Worm (Caenorhabditis elegans): Measurements from ENCODE around the gene R11D1.12.

The R11D1.12 gene

DNA sequence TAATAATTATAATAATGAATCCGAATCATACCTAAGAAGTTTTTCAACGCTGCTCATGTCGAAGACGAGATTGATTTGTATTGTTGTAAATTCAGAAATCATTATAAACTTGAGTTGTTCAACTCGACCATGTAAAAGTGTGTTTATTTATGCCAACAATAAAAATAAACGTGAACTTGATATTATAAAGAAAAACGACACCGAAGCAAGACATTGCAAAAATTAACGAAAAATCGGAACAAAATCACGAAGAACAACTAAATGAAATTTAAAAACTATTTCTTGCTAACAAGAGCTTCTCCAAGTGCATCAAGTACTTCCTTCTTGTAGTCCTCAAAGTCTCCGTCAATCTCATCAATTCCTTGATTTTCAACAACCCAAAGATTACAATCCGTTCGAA is 35.1 kb upstream of the R11D1.12 start, which contains the start of gene F18E2.15:
Gene F18E2.15, minus strand, starts transcription at position 101 of the 400 bp plus-strand sequence.
- TF ChIP-seq nhr-6 (tag; optimal IDR thresholded peaks at IDR 0.05) (no peak), snpc-4 (tag; optimal IDR thresholded peaks at IDR 0.05) (no peak), lin-13 (GFP tag; optimal IDR thresholded peaks at IDR 0.05) (no peak), nhr-237 (tag; optimal IDR thresholded peaks at IDR 0.05) (no peak), unc-55 (GFP tag; optimal IDR thresholded peaks at IDR 0.05) (no peak), ztf-11 (tag; optimal IDR thresholded peaks at IDR 0.05) (no peak), sem-4 (tag; optimal IDR thresholded peaks at IDR 0.05) (no peak), ama-1 (optimal IDR thresholded peaks at IDR 0.05) (no peak)

DNA sequence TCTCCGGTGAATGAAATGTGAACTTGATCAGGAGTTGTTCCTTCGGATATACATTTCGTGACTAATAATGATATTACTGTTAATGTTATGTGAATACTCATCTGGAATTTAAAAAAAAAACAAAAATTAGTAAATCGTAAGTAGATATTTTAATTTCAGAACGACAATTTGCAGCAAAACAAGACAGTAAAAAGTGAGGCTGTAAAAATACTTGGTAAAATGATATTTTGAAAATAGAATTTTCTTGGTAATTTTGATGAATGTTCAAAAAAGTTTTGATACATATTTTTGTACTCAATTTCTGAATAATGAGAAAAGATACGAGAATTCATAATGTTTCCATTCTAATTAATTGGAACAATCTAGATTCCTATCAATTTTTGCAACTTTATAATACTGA is 33.9 kb upstream of the R11D1.12 start, which contains the start of gene papl-1:
Gene papl-1, minus strand, starts transcription at position 101 of the 400 bp plus-strand sequence.
- no peak for TF ChIP-seq mdl-1 (tag; optimal IDR thresholded peaks at IDR 0.05)
- no peak for TF ChIP-seq sem-4 (tag; optimal IDR thresholded peaks at IDR 0.05)
- no peak for TF ChIP-seq skn-1 (tag; optimal IDR thresholded peaks at IDR 0.05)
- TF ChIP-seq F13H6.1 (tag; optimal IDR thresholded peaks at IDR 0.05) = no peak
- TF ChIP-seq nhr-21 (tag; optimal IDR thresholded peaks at IDR 0.05) = no peak
- no peak for TF ChIP-seq lin-11 (tag; optimal IDR thresholded peaks at IDR 0.05)
- TF ChIP-seq nhr-6 (tag; optimal IDR thresholded peaks at IDR 0.05) = no peak
- no peak for TF ChIP-seq nhr-129 (tag; optimal IDR thresholded peaks at IDR 0.05)
- no peak for TF ChIP-seq nhr-10 (tag; optimal IDR thresholded peaks at IDR 0.05)
- TF ChIP-seq elt-1 (tag; optimal IDR thresholded peaks at IDR 0.05) = no peak

DNA sequence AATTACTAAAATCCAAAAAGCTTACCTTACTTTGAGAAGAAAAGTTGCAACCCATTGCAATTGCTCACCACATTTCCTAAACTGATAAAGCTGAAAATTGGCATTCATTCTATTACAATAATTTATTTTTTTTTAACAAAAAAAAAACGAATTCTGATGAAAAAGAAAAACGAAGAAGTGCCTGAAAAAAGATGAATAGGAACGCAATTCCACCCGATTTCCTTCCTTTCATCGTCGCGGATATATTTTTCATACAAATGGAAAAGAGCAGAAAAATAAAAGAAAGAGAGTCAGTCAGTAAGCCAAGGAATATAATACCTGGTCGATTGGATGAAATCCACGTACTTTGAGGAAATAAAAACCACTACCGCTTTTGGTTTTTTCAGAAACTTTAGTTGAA is 29.0 kb upstream of the R11D1.12 start, which contains the start of gene gpa-13:
Gene gpa-13, minus strand, starts transcription at position 101 of the 400 bp plus-strand sequence.
- no peak for TF ChIP-seq unc-62 (GFP tag; optimal IDR thresholded peaks at IDR 0.05)
- no peak for TF ChIP-seq R02D3.7 (tag; optimal IDR thresholded peaks at IDR 0.05)
- TF ChIP-seq mbf-1 (tag; optimal IDR thresholded peaks at IDR 0.05) = no peak
- no peak for TF ChIP-seq lin-11 (tag; optimal IDR thresholded peaks at IDR 0.05)
- no peak for TF ChIP-seq nhr-129 (tag; optimal IDR thresholded peaks at IDR 0.05)
- TF ChIP-seq peb-1 (tag; optimal IDR thresholded peaks at IDR 0.05) = no peak

DNA sequence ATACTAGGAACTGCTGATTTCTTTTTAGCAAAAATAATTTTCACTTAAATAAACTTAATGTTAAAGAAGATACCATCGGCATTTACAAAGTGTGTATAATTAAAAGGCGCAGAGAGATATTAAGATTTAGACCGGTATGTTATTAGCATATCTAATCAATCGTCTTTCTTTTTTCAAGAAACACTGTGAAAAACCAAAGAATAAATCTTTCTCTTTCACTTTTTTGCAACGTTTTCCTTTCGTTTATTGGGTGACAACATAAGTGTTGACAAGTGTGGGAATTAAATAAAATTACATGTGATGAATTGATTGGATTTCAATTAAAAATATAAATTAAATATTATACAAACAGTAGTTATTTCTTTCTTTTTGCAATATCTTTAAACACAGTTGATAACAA is 26.6 kb upstream of the R11D1.12 start, which contains the start of gene C15C8.8:
Gene C15C8.8, minus strand, starts transcription at position 101 of the 400 bp plus-strand sequence.
- no peak for TF ChIP-seq skn-1 (tag; optimal IDR thresholded peaks at IDR 0.05)
- TF ChIP-seq nhr-12 (tag; optimal IDR thresholded peaks at IDR 0.05) = no peak
- no peak for TF ChIP-seq nhr-237 (tag; optimal IDR thresholded peaks at IDR 0.05)
- no peak for TF ChIP-seq elt-1 (tag; optimal IDR thresholded peaks at IDR 0.05)
- no peak for TF ChIP-seq ceh-16 (tag; optimal IDR thresholded peaks at IDR 0.05)
- TF ChIP-seq mab-5 (tag; optimal IDR thresholded peaks at IDR 0.05) = no peak
- no peak for TF ChIP-seq ZK546.5 (tag; optimal IDR thresholded peaks at IDR 0.05)
- TF ChIP-seq sma-3 (GFP tag; optimal IDR thresholded peaks at IDR 0.05) = no peak
- no peak for TF ChIP-seq crh-2 (tag; optimal IDR thresholded peaks at IDR 0.05)

DNA sequence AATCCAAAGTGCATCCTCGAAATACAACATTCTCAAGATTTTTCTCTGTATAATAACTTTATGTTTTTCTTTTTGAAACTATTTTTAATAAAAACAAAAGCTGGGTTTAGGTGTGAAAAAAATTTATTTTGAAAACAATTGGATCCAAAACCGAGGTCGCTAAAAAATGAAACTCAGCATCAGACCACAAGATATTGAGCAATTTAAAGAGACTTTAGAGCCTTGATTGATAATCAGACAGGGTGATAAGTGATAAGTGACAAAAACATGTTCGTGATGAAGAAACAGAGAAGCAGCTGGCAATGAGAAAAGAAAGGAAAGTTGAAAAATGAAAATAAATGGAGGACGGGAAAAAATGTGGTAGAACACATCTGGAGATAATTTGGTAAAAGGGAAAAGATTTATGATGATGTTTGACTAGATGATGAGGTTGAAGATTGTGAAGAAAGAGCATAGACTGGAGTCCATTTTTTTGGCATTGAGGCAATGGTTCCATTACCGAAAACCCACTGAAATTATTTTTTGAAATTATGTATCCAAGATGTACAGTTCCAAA is 25.8 kb upstream of the R11D1.12 start, which contains the start of gene C15C8.6:
Gene C15C8.6, minus strand, starts transcription at position 51 of the 556 bp plus-strand sequence.
- TF ChIP-seq ceh-82 (tag; optimal IDR thresholded peaks at IDR 0.05) (no peak), elt-1 (tag; optimal IDR thresholded peaks at IDR 0.05) (no peak), ztf-1 (GFP tag; conservative IDR thresholded peaks at IDR 0.05) (no peak), nhr-25 (tag; optimal IDR thresholded peaks at IDR 0.05) (no peak), nhr-10 (tag; optimal IDR thresholded peaks at IDR 0.05) (no peak), zag-1 (tag; optimal IDR thresholded peaks at IDR 0.05) (no peak), unc-39 (tag; optimal IDR thresholded peaks at IDR 0.05) (no peak), peb-1 (tag; optimal IDR thresholded peaks at IDR 0.05) (no peak), sem-4 (tag; optimal IDR thresholded peaks at IDR 0.05) (no peak), alr-1 (tag; optimal IDR thresholded peaks at IDR 0.05) (no peak), ceh-16 (tag; optimal IDR thresholded peaks at IDR 0.05) (no peak), ama-1 (optimal IDR thresholded peaks at IDR 0.05) (no peak), nhr-21 (tag; optimal IDR thresholded peaks at IDR 0.05) (no peak), ztf-11 (tag; optimal IDR thresholded peaks at IDR 0.05) (no peak), mbf-1 (tag; optimal IDR thresholded peaks at IDR 0.05) (no peak), crh-2 (tag; optimal IDR thresholded peaks at IDR 0.05) (no peak), ztf-4 (tag; optimal IDR thresholded peaks at IDR 0.05) (no peak)

DNA sequence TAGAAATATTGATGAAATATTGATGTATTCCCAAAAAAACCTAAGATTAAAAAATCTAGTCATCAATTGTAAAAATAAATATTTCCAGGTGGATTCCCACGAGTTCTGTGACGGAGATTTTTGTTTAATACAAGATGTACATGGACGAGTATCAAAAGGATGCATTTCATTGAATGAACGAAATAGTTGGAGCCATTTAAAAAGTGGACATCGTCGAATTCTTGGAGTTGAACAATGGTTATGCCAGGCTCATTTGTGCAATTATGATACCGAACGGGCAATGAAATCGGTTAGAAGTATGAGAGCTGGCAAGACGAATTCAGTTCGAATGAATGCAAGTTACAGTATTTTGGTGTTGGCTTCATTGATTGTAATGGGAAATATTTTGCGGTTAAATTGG is 23.8 kb upstream of the R11D1.12 start:
- TF ChIP-seq R02D3.7 (tag; optimal IDR thresholded peaks at IDR 0.05) (no peak), nhr-10 (tag; optimal IDR thresholded peaks at IDR 0.05) (no peak), unc-62 (GFP tag; optimal IDR thresholded peaks at IDR 0.05) (no peak), nhr-23 (tag; optimal IDR thresholded peaks at IDR 0.05) (no peak), egl-27 (tag; optimal IDR thresholded peaks at IDR 0.05) (no peak), nhr-237 (tag; optimal IDR thresholded peaks at IDR 0.05) (no peak), crh-2 (tag; optimal IDR thresholded peaks at IDR 0.05) (no peak), unc-55 (GFP tag; optimal IDR thresholded peaks at IDR 0.05) (no peak), fos-1 (tag; optimal IDR thresholded peaks at IDR 0.05) (no peak), unc-39 (tag; optimal IDR thresholded peaks at IDR 0.05) (no peak), elt-1 (tag; optimal IDR thresholded peaks at IDR 0.05) (no peak), sma-3 (GFP tag; optimal IDR thresholded peaks at IDR 0.05) (no peak), ztf-11 (tag; optimal IDR thresholded peaks at IDR 0.05) (no peak), gmeb-1 (tag; optimal IDR thresholded peaks at IDR 0.05) (no peak), nhr-12 (tag; optimal IDR thresholded peaks at IDR 0.05) (no peak), C34F6.9 (tag; optimal IDR thresholded peaks at IDR 0.05) (no peak)
